Fruit fly (Drosophila melanogaster) whole organism, wandering third instar larva: ENCODE data around the gene CG4887.

Source experiments
- Abd-B ChIP-seq: fragments of >200 bp; optimal IDR thresholded peaks from 2 replicates; lab custom pipeline; 2017; ENCODE audit warnings: missing biosample characterization, missing genetic modification characterization
- CG32264 ChIP-seq: fragments of 200-800 bp; sonication (Bioruptor generic); optimal IDR thresholded peaks from 2 replicates; lab custom pipeline; 2016; ENCODE audit warnings: missing biosample characterization, missing genetic modification characterization
- CG9705 ChIP-seq: fragments of 200-800 bp; sonication (Bioruptor generic); optimal IDR thresholded peaks from 2 replicates; lab custom pipeline; 2018; ENCODE audit warnings: missing biosample characterization, mild to moderate bottlenecking, missing genetic modification characterization
- CrebA ChIP-seq: fragments of 200-800 bp; sonication (Bioruptor generic); optimal IDR thresholded peaks from 2 replicates; lab custom pipeline; 2016; ENCODE audit warnings: missing biosample characterization, mild to moderate bottlenecking, missing genetic modification characterization, borderline replicate concordance
- Dfd ChIP-seq: fragments of >200 bp; optimal IDR thresholded peaks from 2 replicates; lab custom pipeline; 2017; ENCODE audit warnings: missing biosample characterization, missing genetic modification characterization
- Dif ChIP-seq: fragments of 200-275, 200-300 bp; sonication (Bioruptor generic); optimal IDR thresholded peaks from 2 replicates; lab custom pipeline; 2018; ENCODE audit warnings: missing biosample characterization, missing genetic modification characterization; ENCODE audit not compliant: partially characterized antibody
- GATAd ChIP-seq: sonication (Bioruptor generic); optimal IDR thresholded peaks from 2 replicates; lab custom pipeline; 2016; ENCODE audit warnings: missing biosample characterization, missing genetic modification characterization
- HLH106 ChIP-seq: fragments of 200-800 bp; optimal IDR thresholded peaks from 3 replicates; lab custom pipeline; 2019; ENCODE audit warnings: missing biosample characterization, mild to moderate bottlenecking, missing genetic modification characterization, moderate library complexity
- Hnf4 ChIP-seq: fragments of 200-800 bp; sonication (Bioruptor generic); optimal IDR thresholded peaks from 2 replicates; lab custom pipeline; 2016; ENCODE audit warnings: missing biosample characterization, mild to moderate bottlenecking, missing genetic modification characterization
- Hr78 ChIP-seq: fragments of >200 bp; optimal IDR thresholded peaks from 2 replicates; lab custom pipeline; 2017; ENCODE audit warnings: missing biosample characterization, missing genetic modification characterization
- Mio ChIP-seq: sonication (Bioruptor generic); optimal IDR thresholded peaks from 2 replicates; lab custom pipeline; 2016; ENCODE audit warnings: missing biosample characterization, missing genetic modification characterization
- OdsH ChIP-seq: fragments of 200-800 bp; sonication (Bioruptor generic); optimal IDR thresholded peaks from 2 replicates; lab custom pipeline; 2016; ENCODE audit warnings: missing biosample characterization, mild to moderate bottlenecking, missing genetic modification characterization
- Rel ChIP-seq, 2 experiments: fragments of 200-800 bp; sonication (Bioruptor generic) in 1 of 2; optimal IDR thresholded peaks; 2 replicates in 1 of 2; 3 replicates in 1 of 2; lab custom pipeline; 2016 to 2019; ENCODE audit warnings: mild to moderate bottlenecking in 2 of 2, missing biosample characterization in 2 of 2, missing genetic modification characterization in 2 of 2, moderate library complexity in 1 of 2
- Sp1 ChIP-seq: fragments of 200-800 bp; sonication (Bioruptor generic); optimal IDR thresholded peaks from 3 replicates; lab custom pipeline; 2019; ENCODE audit warnings: missing biosample characterization, mild to moderate bottlenecking, missing genetic modification characterization, moderate library complexity
- Vsx2 ChIP-seq: fragments of 200-300, 225-300 bp; sonication (Bioruptor generic); optimal IDR thresholded peaks from 2 replicates; lab custom pipeline; 2018; ENCODE audit warnings: missing biosample characterization, missing genetic modification characterization; ENCODE audit not compliant: partially characterized antibody
- brk ChIP-seq: fragments of 200-800 bp; sonication (Bioruptor generic); optimal IDR thresholded peaks from 2 replicates; lab custom pipeline; 2016; ENCODE audit warnings: missing biosample characterization, mild to moderate bottlenecking, missing genetic modification characterization
- dl ChIP-seq, 2 experiments: fragments of 175-275, 200-275 bp in 1 of 2; fragments of 200-275 bp in 1 of 2; sonication (Bioruptor generic); optimal IDR thresholded peaks; lab custom pipeline; 2018; ENCODE audit warnings: mild to moderate bottlenecking in 2 of 2, missing biosample characterization in 2 of 2, missing genetic modification characterization in 2 of 2, moderate library complexity in 2 of 2; ENCODE audit not compliant: partially characterized antibody in 2 of 2, insufficient read depth in 1 of 2
- dmrt93B ChIP-seq: fragments of 200-800 bp; sonication (Bioruptor generic); optimal IDR thresholded peaks from 2 replicates; lab custom pipeline; 2018; ENCODE audit warnings: missing biosample characterization, mild to moderate bottlenecking, missing genetic modification characterization
- dsf ChIP-seq: sonication (Bioruptor generic); optimal IDR thresholded peaks from 2 replicates; lab custom pipeline; 2016; ENCODE audit warnings: missing biosample characterization, missing genetic modification characterization, borderline replicate concordance
- h ChIP-seq: fragments of 200-800 bp; sonication (Bioruptor generic); optimal IDR thresholded peaks from 3 replicates; lab custom pipeline; 2016; ENCODE audit warnings: missing biosample characterization, mild to moderate bottlenecking, missing genetic modification characterization
- lola ChIP-seq: fragments of >200 bp; optimal IDR thresholded peaks from 2 replicates; lab custom pipeline; 2017; ENCODE audit warnings: missing biosample characterization, missing genetic modification characterization
- psq ChIP-seq: fragments of 200-800 bp; sonication (Bioruptor generic); optimal IDR thresholded peaks from 3 replicates; lab custom pipeline; 2017; ENCODE audit warnings: missing biosample characterization, mild to moderate bottlenecking, missing genetic modification characterization, moderate library complexity
- sage ChIP-seq: fragments of 200-800 bp; sonication (Bioruptor generic); optimal IDR thresholded peaks from 2 replicates; lab custom pipeline; 2016; ENCODE audit warnings: missing biosample characterization, mild to moderate bottlenecking, missing genetic modification characterization
- sv ChIP-seq: fragments of 200-800 bp; sonication (Bioruptor generic); optimal IDR thresholded peaks from 3 replicates; lab custom pipeline; 2016; ENCODE audit warnings: missing biosample characterization, missing genetic modification characterization
- usp ChIP-seq: fragments of >200 bp; optimal IDR thresholded peaks from 2 replicates; lab custom pipeline; 2017; ENCODE audit warnings: missing biosample characterization, missing genetic modification characterization
- woc ChIP-seq: sonication (Bioruptor generic); optimal IDR thresholded peaks from 2 replicates; lab custom pipeline; 2016; ENCODE audit warnings: missing biosample characterization, mild to moderate bottlenecking, missing genetic modification characterization

The CG4887 gene

dm6 chr2L:1128932-1129887 is 43.6 kb upstream of the CG4887 start, which contains the start of the genes Pino and TBC1D23 (continued):
- TF ChIP-seq Sp1 (GFP tag; lab: Kevin White, UChicago): peak; percentile 70
- no peak for TF ChIP-seq CrebA
- TF ChIP-seq Hnf4 (GFP tag; lab: Kevin White, UChicago): no peak
- TF ChIP-seq usp: no peak
- TF ChIP-seq sage (GFP tag; lab: Kevin White, UChicago): no peak
- no peak for TF ChIP-seq Vsx2 (GFP tag; lab: Kevin White, UChicago)

- TF ChIP-seq dmrt93B: no peak
- no peak for TF ChIP-seq CG9705
- no peak for TF ChIP-seq sv (GFP tag; lab: Kevin White, UChicago)
- TF ChIP-seq Sp1 (GFP tag; lab: Kevin White, UChicago): no peak
- no peak for TF ChIP-seq Mio (GFP tag; lab: Kevin White, UChicago)
- TF ChIP-seq OdsH (GFP tag; lab: Kevin White, UChicago): no peak
- no peak for TF ChIP-seq sage (GFP tag; lab: Kevin White, UChicago)
- no peak for TF ChIP-seq CG32264 (GFP tag; lab: Kevin White, UChicago)
- no peak for TF ChIP-seq dsf (GFP tag; lab: Kevin White, UChicago)
- TF ChIP-seq Dfd (GFP tag; lab: Kevin White, UChicago): no peak
- TF ChIP-seq CrebA: no peak
- TF ChIP-seq Rel (GFP tag; optimal IDR thresholded peaks at IDR 0.05; lab: Kevin White, UChicago): no peak
- TF ChIP-seq Rel (tag; optimal IDR thresholded peaks at IDR 0.05; lab: Kevin White, UChicago): no peak
- no peak for TF ChIP-seq GATAd (GFP tag; lab: Kevin White, UChicago)
- TF ChIP-seq dl (GFP tag; optimal IDR thresholded peaks at IDR 0.05; lab: Kevin White, UChicago; ENCODE audit: insufficient read depth in 1 of 2, partially characterized antibody in 2 of 2): no peak
- TF ChIP-seq usp: no peak
- TF ChIP-seq, all 38 proteins: peak for 0
Observed at dm6 chr2L:1134011-1134743, 38.6 kb upstream of the CG4887 start, which contains the start of the genes Iris and CG4577. Gene Iris (minus strand): TSS chr2L:1134098. Gene CG4577 (plus strand): TSS chr2L:1134693.

dm6 chr2L:1135495-1135894 is 37.3 kb upstream of the CG4887 start:
- TF ChIP-seq dsf (GFP tag; lab: Kevin White, UChicago): no peak
- TF ChIP-seq h (GFP tag; lab: Kevin White, UChicago): no peak
- TF ChIP-seq usp: no peak
- no peak for TF ChIP-seq lola
- TF ChIP-seq woc (GFP tag; lab: Kevin White, UChicago): no peak
- no peak for TF ChIP-seq OdsH (GFP tag; lab: Kevin White, UChicago)
- no peak for TF ChIP-seq HLH106 (tag; lab: Kevin White, UChicago)
- TF ChIP-seq Hr78: no peak
- no peak for TF ChIP-seq CG32264 (GFP tag; lab: Kevin White, UChicago)
- no peak for TF ChIP-seq sv (GFP tag; lab: Kevin White, UChicago)
- no peak for TF ChIP-seq Abd-B (GFP tag; lab: Kevin White, UChicago)

dm6 chr2L:1136993-1137392 is 35.8 kb upstream of the CG4887 start:
- TF ChIP-seq dl (GFP tag; optimal IDR thresholded peaks at IDR 0.05; lab: Kevin White, UChicago; ENCODE audit: insufficient read depth in 1 of 2, partially characterized antibody in 2 of 2) (no peak), brk (no peak), Rel (GFP tag; optimal IDR thresholded peaks at IDR 0.05; lab: Kevin White, UChicago) (no peak), Rel (tag; optimal IDR thresholded peaks at IDR 0.05; lab: Kevin White, UChicago) (no peak), CG9705 (no peak), HLH106 (tag; lab: Kevin White, UChicago) (no peak), Sp1 (GFP tag; lab: Kevin White, UChicago) (no peak), psq (GFP tag; lab: Kevin White, UChicago) (no peak), woc (GFP tag; lab: Kevin White, UChicago) (no peak), Dif (GFP tag; lab: Kevin White, UChicago) (no peak), CG32264 (GFP tag; lab: Kevin White, UChicago) (no peak), Mio (GFP tag; lab: Kevin White, UChicago) (no peak), Abd-B (GFP tag; lab: Kevin White, UChicago) (no peak)
